Worm (Caenorhabditis elegans) whole organism, L4 larva: ENCODE results near the gene Y22D7AL.3.

Experiments used
- F37D6.2 ChIP-seq: sonication (generic microtip); optimal IDR thresholded peaks from 2 replicates; lab custom pipeline; 2016; ENCODE audit warnings: mild to moderate bottlenecking, missing genetic modification characterization, missing compliant biosample characterization
- Y48G9A.11 ChIP-seq: fragments of 200-800 bp; sonication (Bioruptor generic); IDR thresholded peaks from 2 replicates; pipeline ENCODE4 v1.3.6; 2022; ENCODE audit warnings: missing genetic modification reagents, missing genetic modification characterization, missing compliant biosample characterization
- Y5F2A.4 ChIP-seq: fragments of 200-800 bp; sonication (Bioruptor generic); optimal IDR thresholded peaks from 2 replicates; lab custom pipeline; 2018; ENCODE audit warnings: mild to moderate bottlenecking, missing genetic modification characterization, missing compliant biosample characterization
- ZK337.2 ChIP-seq: fragments of 200-800 bp; sonication (Bioruptor generic); IDR thresholded peaks from 2 replicates; pipeline ENCODE4 v1.3.6; 2022; ENCODE audit warnings: missing genetic modification reagents, missing genetic modification characterization, missing compliant biosample characterization
- aly-2 ChIP-seq: sonication (generic microtip); optimal IDR thresholded peaks from 2 replicates; lab custom pipeline; 2018; ENCODE audit warnings: missing biosample characterization, missing genetic modification characterization
- ama-1 ChIP-seq: fragments of 150-350 bp; optimal IDR thresholded peaks from 2 replicates; lab custom pipeline; 2014; ENCODE audit warnings: inconsistent platforms, mixed read lengths
- attf-4 ChIP-seq: sonication (generic microtip); optimal IDR thresholded peaks from 3 replicates; lab custom pipeline; 2017; ENCODE audit warnings: missing biosample characterization, missing genetic modification characterization
- ceh-20 ChIP-seq: fragments of 200-800 bp; sonication (Bioruptor generic); IDR thresholded peaks from 2 replicates; pipeline ENCODE4 v1.3.6; 2022; ENCODE audit warnings: missing genetic modification reagents, missing genetic modification characterization, missing compliant biosample characterization
- ceh-28 ChIP-seq: fragments of 150-350 bp; optimal IDR thresholded peaks from 2 replicates; lab custom pipeline; 2014; ENCODE audit warnings: missing biosample characterization, missing genetic modification reagents, missing genetic modification characterization
- ces-1 ChIP-seq: fragments of 150-350 bp; sonication (generic microtip); optimal IDR thresholded peaks from 4 replicates; lab custom pipeline; 2014; ENCODE audit warnings: missing biosample characterization, missing genetic modification reagents, missing genetic modification characterization
- cey-2 ChIP-seq: sonication (generic microtip); optimal IDR thresholded peaks from 3 replicates; lab custom pipeline; 2017; ENCODE audit warnings: missing genetic modification characterization, mild to moderate bottlenecking, missing compliant biosample characterization, antibody characterized with exemption, borderline replicate concordance; ENCODE audit not compliant: insufficient read depth
- daf-16 ChIP-seq, 3 experiments: sonication (generic microtip); optimal IDR thresholded peaks; 2 replicates each; lab custom pipeline; 2016 to 2017; ENCODE audit warnings: missing genetic modification characterization in 3 of 3, missing genetic modification reagents in 3 of 3, mild to moderate bottlenecking in 2 of 3, missing compliant biosample characterization in 2 of 3, missing biosample characterization in 1 of 3, moderate library complexity in 1 of 3
- dmd-6 ChIP-seq: fragments of 200-800 bp; sonication (Bioruptor generic); IDR thresholded peaks from 2 replicates; pipeline ENCODE4 v1.3.6; 2022; ENCODE audit warnings: missing genetic modification reagents, missing genetic modification characterization, missing compliant biosample characterization
- dmd-8 ChIP-seq: fragments of 200-800 bp; sonication (Bioruptor generic); IDR thresholded peaks from 2 replicates; pipeline ENCODE4 v1.3.6; 2022; ENCODE audit warnings: missing genetic modification characterization, missing compliant biosample characterization
- dmd-9 ChIP-seq: fragments of 200-800 bp; sonication (Bioruptor generic); IDR thresholded peaks from 2 replicates; pipeline ENCODE4 v1.3.6; 2022; ENCODE audit warnings: missing genetic modification reagents, missing genetic modification characterization, missing compliant biosample characterization
- dve-1 ChIP-seq: sonication (generic microtip); optimal IDR thresholded peaks from 2 replicates; lab custom pipeline; 2017; ENCODE audit warnings: antibody characterized with exemption, mild to moderate bottlenecking, missing genetic modification characterization, missing compliant biosample characterization; ENCODE audit not compliant: insufficient read depth
- egl-27 ChIP-seq: sonication (generic microtip); optimal IDR thresholded peaks from 3 replicates; lab custom pipeline; 2017; ENCODE audit warnings: missing biosample characterization, missing genetic modification reagents, missing genetic modification characterization
- egl-43 ChIP-seq: fragments of 200-800 bp; sonication (Bioruptor generic); IDR thresholded peaks from 2 replicates; pipeline ENCODE4 v1.3.6; 2022; ENCODE audit warnings: missing genetic modification reagents, missing genetic modification characterization, missing compliant biosample characterization
- fkh-10 ChIP-seq: fragments of 150-350 bp; optimal IDR thresholded peaks from 2 replicates; lab custom pipeline; 2014; ENCODE audit warnings: missing biosample characterization, missing genetic modification reagents, missing genetic modification characterization
- hmg-1.1 ChIP-seq: fragments of 200-800 bp; sonication (Bioruptor generic); IDR thresholded peaks from 2 replicates; pipeline ENCODE4 v1.3.6; 2022; ENCODE audit warnings: missing genetic modification reagents, missing genetic modification characterization, missing compliant biosample characterization
- jun-1 ChIP-seq: fragments of 150-350 bp; optimal IDR thresholded peaks from 2 replicates; lab custom pipeline; 2014; ENCODE audit warnings: missing biosample characterization, missing genetic modification reagents, missing genetic modification characterization
- lin-1 ChIP-seq: fragments of 200-800 bp; sonication (Bioruptor generic); IDR thresholded peaks from 2 replicates; pipeline ENCODE4 v1.3.6; 2022; ENCODE audit warnings: missing genetic modification reagents, missing genetic modification characterization, missing compliant biosample characterization
- lin-13 ChIP-seq: fragments of 150-350 bp; optimal IDR thresholded peaks from 2 replicates; lab custom pipeline; 2014; ENCODE audit warnings: missing biosample characterization, missing genetic modification reagents, missing genetic modification characterization
- madf-5 ChIP-seq, 2 experiments: fragments of 200-800 bp; sonication (Bioruptor generic); IDR thresholded peaks; 2 replicates each; pipeline ENCODE4 v1.3.6; 2022; ENCODE audit warnings: missing compliant biosample characterization in 2 of 2, missing genetic modification characterization in 2 of 2
- madf-9 ChIP-seq: fragments of 200-800 bp; sonication (Bioruptor generic); conservative IDR thresholded peaks from 2 replicates; pipeline ENCODE4 v1.3.6; 2022; ENCODE audit warnings: missing genetic modification reagents, missing genetic modification characterization, missing compliant biosample characterization
- mep-1 ChIP-seq: fragments of 150-350 bp; sonication (generic microtip); optimal IDR thresholded peaks from 3 replicates; lab custom pipeline; 2014; ENCODE audit warnings: missing biosample characterization, missing genetic modification characterization
- nhr-11 ChIP-seq: fragments of 150-350 bp; optimal IDR thresholded peaks from 2 replicates; lab custom pipeline; 2014; ENCODE audit warnings: missing biosample characterization, missing genetic modification characterization
- nhr-48 ChIP-seq: sonication (generic microtip); optimal IDR thresholded peaks from 2 replicates; lab custom pipeline; 2016; ENCODE audit warnings: mild to moderate bottlenecking, missing genetic modification characterization, missing compliant biosample characterization
- php-3 ChIP-seq: fragments of 200-800 bp; sonication (Bioruptor generic); IDR thresholded peaks from 2 replicates; pipeline ENCODE4 v1.3.6; 2022; ENCODE audit warnings: missing genetic modification reagents, missing genetic modification characterization, missing compliant biosample characterization
- saeg-2 ChIP-seq: fragments of 200-800 bp; sonication (Bioruptor generic); IDR thresholded peaks from 2 replicates; pipeline ENCODE4 v1.3.6; 2022; ENCODE audit warnings: missing genetic modification reagents, missing genetic modification characterization, missing compliant biosample characterization
- set-16 ChIP-seq: fragments of 200-800 bp; sonication (Bioruptor generic); IDR thresholded peaks from 2 replicates; pipeline ENCODE4 v1.3.6; 2022; ENCODE audit warnings: missing genetic modification reagents, missing genetic modification characterization, missing compliant biosample characterization
- spr-3 ChIP-seq: fragments of 200-800 bp; sonication (Bioruptor generic); optimal IDR thresholded peaks from 2 replicates; lab custom pipeline; 2018; ENCODE audit warnings: mild to moderate bottlenecking, missing genetic modification characterization, missing compliant biosample characterization
- tra-1 ChIP-seq: fragments of 200-800 bp; sonication (Bioruptor generic); IDR thresholded peaks from 2 replicates; pipeline ENCODE4 v1.3.6; 2022; ENCODE audit warnings: missing genetic modification reagents, missing genetic modification characterization, missing compliant biosample characterization
- unc-39 ChIP-seq: sonication (generic microtip); optimal IDR thresholded peaks from 2 replicates; lab custom pipeline; 2017; ENCODE audit warnings: missing biosample characterization, missing genetic modification characterization
- zfp-3 ChIP-seq: fragments of 200-800 bp; sonication (Bioruptor generic); conservative IDR thresholded peaks from 2 replicates; pipeline ENCODE4 v1.3.6; 2022; ENCODE audit warnings: missing genetic modification reagents, missing genetic modification characterization, missing compliant biosample characterization
- zip-11 ChIP-seq: fragments of 200-800 bp; sonication (Bioruptor generic); IDR thresholded peaks from 2 replicates; pipeline ENCODE4 v1.3.6; 2022; ENCODE audit warnings: missing genetic modification characterization, missing compliant biosample characterization
- zip-2 ChIP-seq: fragments of 150-350 bp; optimal IDR thresholded peaks from 2 replicates; lab custom pipeline; 2014; ENCODE audit warnings: missing biosample characterization, missing genetic modification characterization
- ztf-7 ChIP-seq: fragments of 150-350 bp; optimal IDR thresholded peaks from 2 replicates; lab custom pipeline; 2014; ENCODE audit warnings: missing biosample characterization, missing genetic modification characterization

The Y22D7AL.3 gene

DNA sequence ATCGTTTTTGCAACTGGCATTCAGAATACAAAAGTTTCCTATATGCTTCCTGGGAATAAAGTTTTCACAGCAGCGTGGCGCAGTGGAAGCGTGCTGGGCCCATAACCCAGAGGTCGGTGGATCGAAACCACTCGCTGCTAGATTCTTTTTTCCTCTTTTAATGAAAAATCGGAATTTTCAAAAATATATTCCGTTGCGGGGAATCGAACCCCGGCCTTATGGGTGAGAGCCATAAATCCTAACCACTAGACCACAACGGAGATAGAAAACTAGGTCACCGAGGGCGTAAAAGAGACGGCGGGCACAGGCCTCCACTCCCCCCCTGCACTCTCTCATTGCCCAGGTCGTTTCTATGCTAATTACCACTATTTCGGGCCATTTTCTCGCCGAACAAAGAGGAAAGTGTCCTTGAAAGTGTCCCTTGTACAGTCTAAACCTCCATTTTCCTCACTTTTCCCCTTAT lies 36.7 kb upstream of the Y22D7AL.3 start, which contains the start of gene Y22D7AL.6 (continued):
- TF ChIP-seq set-16 (GFP tag; lab: Robert Waterston, UW), result peak; percentile 48; the same call in 1 of the 2 replicates
- TF ChIP-seq lin-1 (GFP tag; lab: Robert Waterston, UW), result peak; percentile 81
- TF ChIP-seq ceh-20 (GFP tag; lab: Robert Waterston, UW), result peak; percentile 52; the same call in 1 of the 2 replicates
- TF ChIP-seq ama-1 (lab: Kevin White, UChicago), result no peak
- no peak for TF ChIP-seq unc-39 (tag; lab: Kevin White, UChicago)
- peak; percentile 79; the same call in 1 of the 2 replicates for TF ChIP-seq zfp-3 (GFP tag; lab: Robert Waterston, UW)
- TF ChIP-seq dmd-6 (GFP tag; lab: Robert Waterston, UW), result peak; percentile 61
- no peak for TF ChIP-seq aly-2 (tag; lab: Kevin White, UChicago)
- no peak for TF ChIP-seq attf-4 (tag; lab: Kevin White, UChicago)
- TF ChIP-seq dmd-8 (GFP tag; lab: Robert Waterston, UW), result peak; percentile 88
- TF ChIP-seq hmg-1.1 (GFP tag; lab: Robert Waterston, UW), result peak; percentile 68
- TF ChIP-seq tra-1 (GFP tag; lab: Robert Waterston, UW), result peak; percentile 79
- peak; percentile 90 for TF ChIP-seq lin-13 (GFP tag; lab: Kevin White, UChicago)
- TF ChIP-seq egl-27, result no peak
- peak; percentile 65; the same call in 1 of the 2 replicates for TF ChIP-seq php-3
- TF ChIP-seq zip-2 (tag; lab: Kevin White, UChicago), result no peak
- no peak for TF ChIP-seq mep-1
- peak; percentile 65 for TF ChIP-seq nhr-48
- no peak for TF ChIP-seq jun-1 (tag; lab: Kevin White, UChicago)
- TF ChIP-seq Y5F2A.4 (GFP tag; lab: Kevin White, UChicago), result peak; percentile 53
- 0 out of 2 replicates have a peak, but pooled peaks have one; percentile 12 for TF ChIP-seq dmd-9
- TF ChIP-seq spr-3 (GFP tag; lab: Kevin White, UChicago), result peak; percentile 79
- TF ChIP-seq dve-1 (tag; lab: Kevin White, UChicago), result peak; percentile 53
- no peak for TF ChIP-seq cey-2 (tag; lab: Kevin White, UChicago)
- TF ChIP-seq fkh-10 (GFP tag; lab: Kevin White, UChicago), result no peak
- TF ChIP-seq madf-5 (GFP tag; IDR thresholded peaks at IDR 0.05; lab: Robert Waterston, UW), result peak; percentile 30 to 87; a peak in 1 of 4 replicates
- TF ChIP-seq Y48G9A.11 (GFP tag; lab: Robert Waterston, UW), result peak; percentile 77; the same call in 1 of the 2 replicates
- no peak for TF ChIP-seq ces-1
- no peak for TF ChIP-seq zip-11 (GFP tag; lab: Robert Waterston, UW)
- no peak for TF ChIP-seq ZK337.2 (GFP tag; lab: Robert Waterston, UW)
- peak; percentile 52 for TF ChIP-seq F37D6.2 (tag; lab: Kevin White, UChicago)
- TF ChIP-seq ztf-7 (tag; lab: Kevin White, UChicago), result no peak
- no peak for TF ChIP-seq saeg-2 (GFP tag; lab: Robert Waterston, UW)
- TF ChIP-seq nhr-11 (tag; lab: Kevin White, UChicago), result no peak
- peak; percentile 95 for TF ChIP-seq egl-43 (GFP tag; lab: Robert Waterston, UW)
- TF ChIP-seq daf-16 (GFP tag; optimal IDR thresholded peaks at IDR 0.05; lab: Kevin White, UChicago), result peak; percentile 49 to 90
- TF ChIP-seq daf-16 (tag; optimal IDR thresholded peaks at IDR 0.05; lab: Kevin White, UChicago), result peak; percentile 46

ce11 chrIII:1607659-1608058 lies 33.6 kb upstream of the Y22D7AL.3 start:
- TF ChIP-seq ceh-28 (tag; lab: Kevin White, UChicago), result peak; percentile 85
- no peak for TF ChIP-seq madf-5 (GFP tag; IDR thresholded peaks at IDR 0.05; lab: Robert Waterston, UW)
- TF ChIP-seq, all 104 proteins: peak for 1

ce11 chrIII:1610938-1611337 lies 30.3 kb upstream of the Y22D7AL.3 start:
- TF ChIP-seq madf-9 (GFP tag; lab: Robert Waterston, UW) (no peak), ceh-28 (tag; lab: Kevin White, UChicago) (peak; percentile 54)
- TF ChIP-seq, all 104 proteins: peak for 1
